Worm (Caenorhabditis elegans) whole organism, L1 larva: ENCODE data around the gene T05B11.4.

Source experiments
- C16A3.4 ChIP-seq: fragments of 150-350 bp; optimal IDR thresholded peaks from 2 replicates; lab custom pipeline; 2014; ENCODE audit warnings: missing biosample characterization, missing genetic modification characterization
- F16B12.6 ChIP-seq: fragments of 150-350 bp; optimal IDR thresholded peaks from 2 replicates; lab custom pipeline; 2014; ENCODE audit warnings: missing biosample characterization, missing genetic modification characterization
- Y116A8C.19 ChIP-seq: sonication (generic microtip); optimal IDR thresholded peaks from 2 replicates; lab custom pipeline; 2016; ENCODE audit warnings: missing compliant biosample characterization, missing genetic modification characterization, borderline replicate concordance
- ama-1 ChIP-seq: fragments of 150-350 bp; optimal IDR thresholded peaks from 2 replicates; lab custom pipeline; 2014
- ceh-63 ChIP-seq: fragments of 200-800 bp; sonication (Bioruptor generic); optimal IDR thresholded peaks from 2 replicates; lab custom pipeline; 2018; ENCODE audit warnings: mild to moderate bottlenecking, missing genetic modification characterization, missing compliant biosample characterization
- ceh-8 ChIP-seq: fragments of 200-800 bp; sonication (Bioruptor generic); optimal IDR thresholded peaks from 2 replicates; lab custom pipeline; 2018; ENCODE audit warnings: mild to moderate bottlenecking, missing genetic modification characterization, moderate library complexity, missing compliant biosample characterization
- ceh-90 ChIP-seq: sonication (generic microtip); optimal IDR thresholded peaks from 2 replicates; lab custom pipeline; 2016; ENCODE audit warnings: missing genetic modification characterization, missing compliant biosample characterization
- dsc-1 ChIP-seq: sonication (generic microtip); optimal IDR thresholded peaks from 2 replicates; lab custom pipeline; 2016; ENCODE audit warnings: mild to moderate bottlenecking, missing genetic modification characterization, missing compliant biosample characterization
- efl-1 ChIP-seq, 4 experiments: fragments of 150-350 bp; optimal IDR thresholded peaks in 3 of 4; peaks in 1 of 4; 1 replicate in 1 of 4; 2 replicates in 3 of 4; lab custom pipeline; 2014; ENCODE audit warnings: missing biosample characterization in 2 of 4, missing genetic modification characterization in 2 of 4, missing genetic modification reagents in 2 of 4
- egl-13 ChIP-seq: sonication (generic microtip); optimal IDR thresholded peaks from 2 replicates; lab custom pipeline; 2016; ENCODE audit warnings: missing genotype, missing genetic modification reagents, missing genetic modification characterization, missing compliant biosample characterization
- elt-2 ChIP-seq: sonication (generic microtip); optimal IDR thresholded peaks from 2 replicates; lab custom pipeline; 2016; ENCODE audit warnings: missing genetic modification characterization, mild to moderate bottlenecking, inconsistent platforms, missing compliant biosample characterization, missing genetic modification reagents
- ets-5 ChIP-seq: fragments of 200-800 bp; sonication (Bioruptor generic); IDR thresholded peaks from 2 replicates; pipeline ENCODE4 v1.3.6; 2022; ENCODE audit warnings: missing genetic modification characterization, missing compliant biosample characterization
- fkh-10 ChIP-seq: sonication (generic microtip); optimal IDR thresholded peaks from 2 replicates; lab custom pipeline; 2017; ENCODE audit warnings: missing biosample characterization, missing genetic modification reagents, missing genetic modification characterization
- fkh-8 ChIP-seq: sonication (generic microtip); optimal IDR thresholded peaks from 2 replicates; lab custom pipeline; 2016; ENCODE audit warnings: mild to moderate bottlenecking, missing genetic modification characterization, missing compliant biosample characterization
- grh-1 ChIP-seq: fragments of 200-800 bp; sonication (Bioruptor generic); IDR thresholded peaks from 2 replicates; pipeline ENCODE4 v1.3.6; 2022; ENCODE audit warnings: missing genetic modification reagents, missing genetic modification characterization, missing compliant biosample characterization
- hpl-2 ChIP-seq: fragments of 150-350 bp; optimal IDR thresholded peaks from 2 replicates; lab custom pipeline; 2014; ENCODE audit warnings: missing biosample characterization, missing genetic modification reagents, missing genetic modification characterization
- irx-1 ChIP-seq: sonication (generic microtip); optimal IDR thresholded peaks from 2 replicates; lab custom pipeline; 2016; ENCODE audit warnings: missing genetic modification characterization, missing compliant biosample characterization
- jun-1 ChIP-seq: fragments of 150-350 bp; optimal IDR thresholded peaks from 2 replicates; lab custom pipeline; 2014; ENCODE audit warnings: missing biosample characterization, missing genetic modification reagents, missing genetic modification characterization
- lin-13 ChIP-seq: fragments of 150-350 bp; optimal IDR thresholded peaks from 2 replicates; lab custom pipeline; 2014; ENCODE audit warnings: missing biosample characterization, missing genetic modification reagents, missing genetic modification characterization
- lin-14 ChIP-seq: fragments of 200-800 bp; sonication (Bioruptor generic); optimal IDR thresholded peaks from 2 replicates; lab custom pipeline; 2018; ENCODE audit warnings: mild to moderate bottlenecking, missing genetic modification characterization, moderate library complexity, missing compliant biosample characterization
- lin-15B ChIP-seq: fragments of 150-350 bp; sonication (generic microtip); optimal IDR thresholded peaks from 3 replicates; lab custom pipeline; 2014; ENCODE audit warnings: missing biosample characterization, missing genetic modification characterization
- lin-39 ChIP-seq: fragments of 150-350 bp; optimal IDR thresholded peaks from 2 replicates; lab custom pipeline; 2014; ENCODE audit warnings: missing biosample characterization, missing genetic modification reagents, missing genetic modification characterization
- lir-3 ChIP-seq: sonication (generic microtip); optimal IDR thresholded peaks from 2 replicates; lab custom pipeline; 2016; ENCODE audit warnings: mild to moderate bottlenecking, missing genetic modification characterization, moderate library complexity, missing compliant biosample characterization; ENCODE audit not compliant: poor library complexity
- mab-9 ChIP-seq: fragments of 200-800 bp; sonication (Bioruptor generic); IDR thresholded peaks from 2 replicates; pipeline ENCODE4 v1.3.6; 2022; ENCODE audit warnings: missing genetic modification reagents, missing genetic modification characterization, missing compliant biosample characterization
- mef-2 ChIP-seq: fragments of 150-350 bp; optimal IDR thresholded peaks from 2 replicates; lab custom pipeline; 2014; ENCODE audit warnings: missing biosample characterization, missing genetic modification characterization
- nhr-11 ChIP-seq: fragments of 150-350 bp; optimal IDR thresholded peaks from 2 replicates; lab custom pipeline; 2014; ENCODE audit warnings: missing biosample characterization, missing genetic modification characterization
- nhr-20 ChIP-seq: sonication (generic microtip); optimal IDR thresholded peaks from 2 replicates; lab custom pipeline; 2016; ENCODE audit warnings: mild to moderate bottlenecking, missing genetic modification characterization, missing compliant biosample characterization
- nhr-28 ChIP-seq: fragments of 150-350 bp; optimal IDR thresholded peaks from 2 replicates; lab custom pipeline; 2014; ENCODE audit warnings: missing biosample characterization, missing genetic modification characterization
- nhr-47 ChIP-seq: sonication (generic microtip); optimal IDR thresholded peaks from 2 replicates; lab custom pipeline; 2016; ENCODE audit warnings: mild to moderate bottlenecking, missing genetic modification characterization, moderate library complexity, missing compliant biosample characterization
- nhr-71 ChIP-seq: sonication (generic microtip); optimal IDR thresholded peaks from 2 replicates; lab custom pipeline; 2016; ENCODE audit warnings: mild to moderate bottlenecking, missing genetic modification characterization, moderate library complexity, missing compliant biosample characterization
- nhr-76 ChIP-seq: sonication (generic microtip); optimal IDR thresholded peaks from 2 replicates; lab custom pipeline; 2017; ENCODE audit warnings: missing biosample characterization, missing genetic modification characterization
- nhr-77 ChIP-seq: fragments of 150-350 bp; optimal IDR thresholded peaks from 2 replicates; lab custom pipeline; 2014; ENCODE audit warnings: missing biosample characterization, missing genetic modification characterization
- nhr-84 ChIP-seq: sonication (generic microtip); optimal IDR thresholded peaks from 2 replicates; lab custom pipeline; 2017; ENCODE audit warnings: missing biosample characterization, missing genetic modification characterization
- nhr-90 ChIP-seq: sonication (generic microtip); optimal IDR thresholded peaks from 2 replicates; lab custom pipeline; 2016; ENCODE audit warnings: mild to moderate bottlenecking, missing genetic modification characterization, missing compliant biosample characterization; ENCODE audit not compliant: poor library complexity
- pax-3 ChIP-seq: fragments of 200-800 bp; sonication (Bioruptor generic); optimal IDR thresholded peaks from 2 replicates; lab custom pipeline; 2018; ENCODE audit warnings: mild to moderate bottlenecking, missing genetic modification characterization, moderate library complexity, missing compliant biosample characterization
- rnt-1 ChIP-seq: sonication (generic microtip); optimal IDR thresholded peaks from 2 replicates; lab custom pipeline; 2016; ENCODE audit warnings: mild to moderate bottlenecking, missing genetic modification characterization, moderate library complexity, missing compliant biosample characterization
- skn-1 ChIP-seq: fragments of 150-350 bp; optimal IDR thresholded peaks from 2 replicates; lab custom pipeline; 2014; ENCODE audit warnings: missing biosample characterization, missing genetic modification characterization
- tbx-2 ChIP-seq: sonication (generic microtip); optimal IDR thresholded peaks from 2 replicates; lab custom pipeline; 2016; ENCODE audit warnings: missing genetic modification characterization, missing compliant biosample characterization
- tlp-1 ChIP-seq: fragments of 150-350 bp; optimal IDR thresholded peaks from 2 replicates; lab custom pipeline; 2014; ENCODE audit warnings: missing biosample characterization, missing genetic modification characterization
- unc-30 ChIP-seq: sonication (generic microtip); optimal IDR thresholded peaks from 2 replicates; lab custom pipeline; 2017; ENCODE audit warnings: missing biosample characterization, missing genetic modification characterization
- unc-86 ChIP-seq: sonication (generic microtip); optimal IDR thresholded peaks from 2 replicates; lab custom pipeline; 2016; ENCODE audit warnings: missing genetic modification characterization, missing compliant biosample characterization
- unc-98 ChIP-seq: fragments of 200-800 bp; sonication (Bioruptor generic); IDR thresholded peaks from 2 replicates; pipeline ENCODE4 v1.3.6; 2022; ENCODE audit warnings: missing genetic modification characterization, missing compliant biosample characterization
- xbp-1 ChIP-seq: sonication (generic microtip); optimal IDR thresholded peaks from 2 replicates; lab custom pipeline; 2016; ENCODE audit warnings: missing genetic modification characterization, missing compliant biosample characterization
- ztf-4 ChIP-seq: fragments of 150-350 bp; optimal IDR thresholded peaks from 2 replicates; lab custom pipeline; 2014; ENCODE audit warnings: missing biosample characterization, missing genetic modification characterization

Gene T05B11.4

ce11 chrV:7726927-7727326 lies 27.5 kb downstream of the T05B11.4 start:
- TF ChIP-seq nhr-71 (tag; lab: Kevin White, UChicago) (peak; percentile 64), grh-1 (no peak), Y116A8C.19 (tag; lab: Kevin White, UChicago) (no peak), ceh-90 (tag; lab: Kevin White, UChicago) (no peak), unc-30 (tag; lab: Kevin White, UChicago) (no peak), elt-2 (no peak), tbx-2 (tag; lab: Kevin White, UChicago) (peak; percentile 13), efl-1 (optimal IDR thresholded peaks at IDR 0.05; lab: Kevin White, UChicago) (no peak), efl-1 (GFP tag; optimal IDR thresholded peaks at IDR 0.05 in 1 of 2; lab: Kevin White, UChicago) (no peak), jun-1 (tag; lab: Kevin White, UChicago) (no peak), nhr-90 (tag; lab: Kevin White, UChicago) (no peak), nhr-47 (tag; lab: Kevin White, UChicago) (peak; percentile 30), nhr-84 (tag; lab: Kevin White, UChicago) (no peak), ceh-63 (GFP tag; lab: Kevin White, UChicago) (no peak), lin-39 (tag; lab: Kevin White, UChicago) (no peak), rnt-1 (tag; lab: Kevin White, UChicago) (no peak), egl-13 (tag; lab: Kevin White, UChicago) (peak; percentile 37), unc-86 (tag; lab: Kevin White, UChicago) (peak; percentile 55), unc-98 (GFP tag; lab: Robert Waterston, UW) (no peak), ets-5 (GFP tag; lab: Robert Waterston, UW) (no peak), dsc-1 (tag; lab: Kevin White, UChicago) (peak; percentile 15), C16A3.4 (tag; lab: Kevin White, UChicago) (no peak), lin-14 (GFP tag; lab: Kevin White, UChicago) (peak; percentile 75), nhr-11 (tag; lab: Kevin White, UChicago) (no peak), nhr-76 (no peak), xbp-1 (tag; lab: Kevin White, UChicago) (no peak), tlp-1 (tag; lab: Kevin White, UChicago) (no peak), fkh-8 (tag; lab: Kevin White, UChicago) (peak; percentile 71)

ce11 chrV:7726202-7726601 lies 28.3 kb downstream of the T05B11.4 start:
- TF ChIP-seq grh-1 (no peak), lin-13 (GFP tag; lab: Kevin White, UChicago) (no peak), lir-3 (no peak), Y116A8C.19 (tag; lab: Kevin White, UChicago) (no peak), unc-98 (GFP tag; lab: Robert Waterston, UW) (no peak), mef-2 (tag; lab: Kevin White, UChicago) (no peak), nhr-77 (tag; lab: Kevin White, UChicago) (no peak), nhr-71 (tag; lab: Kevin White, UChicago) (no peak), mab-9 (GFP tag; lab: Robert Waterston, UW) (no peak), nhr-76 (no peak), ceh-90 (tag; lab: Kevin White, UChicago) (no peak)

- no peak for TF ChIP-seq C16A3.4 (tag; lab: Kevin White, UChicago)
- TF ChIP-seq elt-2, result no peak
- TF ChIP-seq, all 84 proteins: peak for 0
Measured at ce11 chrV:7723967-7724544, 30.4 kb downstream of the T05B11.4 start, which contains the start of the genes ZK105.6 and ZK105.8. ZK105.6 (minus strand) TSS chrV:7724067. ZK105.8 (plus strand) TSS chrV:7724494.

DNA sequence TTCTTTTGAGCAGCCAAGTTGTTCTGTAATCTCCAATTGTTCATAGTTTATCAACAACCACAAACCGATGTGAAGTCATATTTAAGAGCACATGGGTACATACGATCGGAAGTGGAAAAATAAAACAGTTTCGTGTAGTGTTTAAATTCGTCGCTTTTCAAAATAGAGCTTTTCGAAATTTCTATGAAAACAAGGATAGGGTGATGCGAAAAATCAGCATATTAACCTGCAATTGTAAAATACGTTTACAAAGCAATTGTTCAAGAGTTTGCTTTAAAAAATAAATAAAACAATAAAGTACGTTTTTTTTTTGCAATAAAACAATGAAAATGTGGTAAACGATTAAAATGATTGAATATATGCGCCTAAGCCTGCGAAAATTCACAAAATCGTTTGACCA lies 32.5 kb downstream of the T05B11.4 start, which contains the start of gene ZK105.14:
Gene ZK105.14, minus strand, starts transcription at position 101 of the 400 bp plus-strand sequence.
- no peak for TF ChIP-seq tlp-1 (tag; lab: Kevin White, UChicago)
- TF ChIP-seq nhr-28 (tag; lab: Kevin White, UChicago), result no peak
- TF ChIP-seq egl-13 (tag; lab: Kevin White, UChicago), result no peak
- no peak for TF ChIP-seq irx-1
- TF ChIP-seq nhr-11 (tag; lab: Kevin White, UChicago), result no peak
- TF ChIP-seq lin-15B, result no peak
- no peak for TF ChIP-seq fkh-10 (GFP tag; lab: Kevin White, UChicago)
- TF ChIP-seq ama-1 (lab: Kevin White, UChicago), result no peak
- TF ChIP-seq rnt-1 (tag; lab: Kevin White, UChicago), result no peak
- TF ChIP-seq ztf-4 (tag; lab: Kevin White, UChicago), result no peak
- no peak for TF ChIP-seq ceh-8 (GFP tag; lab: Kevin White, UChicago)
- no peak for TF ChIP-seq pax-3 (tag; lab: Kevin White, UChicago)
- no peak for TF ChIP-seq hpl-2 (GFP tag; lab: Kevin White, UChicago)
- TF ChIP-seq nhr-20, result no peak
- no peak for TF ChIP-seq F16B12.6 (tag; lab: Kevin White, UChicago)
- no peak for TF ChIP-seq skn-1 (tag; lab: Kevin White, UChicago)
- TF ChIP-seq xbp-1 (tag; lab: Kevin White, UChicago), result no peak
- no peak for TF ChIP-seq lin-39 (tag; lab: Kevin White, UChicago)
